Worm (Caenorhabditis elegans) whole organism, L4 larva: ENCODE results near the gene Y43B11AL.1.
A peak's percentile ranks its signal among the peaks of the same experiment; 100 is the strongest.

ENCODE experiments used
- F10B5.3 ChIP-seq: sonication (generic microtip); optimal IDR thresholded peaks from 2 replicates; lab custom pipeline; 2016; ENCODE audit warnings: mild to moderate bottlenecking, missing genetic modification characterization, missing compliant biosample characterization
- F26F4.8 ChIP-seq: fragments of 200-800 bp; sonication (Bioruptor generic); conservative IDR thresholded peaks from 2 replicates; pipeline ENCODE4 v1.3.6; 2022; ENCODE audit warnings: missing genetic modification characterization, missing compliant biosample characterization
- F37D6.2 ChIP-seq: sonication (generic microtip); optimal IDR thresholded peaks from 2 replicates; lab custom pipeline; 2016; ENCODE audit warnings: mild to moderate bottlenecking, missing genetic modification characterization, missing compliant biosample characterization
- F44E2.7 ChIP-seq: fragments of 200-800 bp; sonication (Bioruptor generic); IDR thresholded peaks from 2 replicates; pipeline ENCODE4 v2.1.2; 2022; ENCODE audit warnings: missing genetic modification characterization, missing compliant biosample characterization
- R02D3.7 ChIP-seq: fragments of 150-350 bp; sonication (generic microtip); optimal IDR thresholded peaks from 3 replicates; lab custom pipeline; 2014; ENCODE audit warnings: missing biosample characterization, missing genetic modification characterization
- T20F7.1 ChIP-seq: fragments of 200-800 bp; sonication (Bioruptor generic); optimal IDR thresholded peaks from 2 replicates; lab custom pipeline; 2018; ENCODE audit warnings: mild to moderate bottlenecking, missing genetic modification characterization, missing compliant biosample characterization
- Y105C5A.15 ChIP-seq: fragments of 200-800 bp; sonication (Bioruptor generic); IDR thresholded peaks from 2 replicates; pipeline ENCODE4 v1.3.6; 2022; ENCODE audit warnings: missing genetic modification characterization, missing compliant biosample characterization
- Y48G9A.11 ChIP-seq: fragments of 200-800 bp; sonication (Bioruptor generic); IDR thresholded peaks from 2 replicates; pipeline ENCODE4 v1.3.6; 2022; ENCODE audit warnings: missing genetic modification reagents, missing genetic modification characterization, missing compliant biosample characterization
- Y5F2A.4 ChIP-seq: fragments of 200-800 bp; sonication (Bioruptor generic); optimal IDR thresholded peaks from 2 replicates; lab custom pipeline; 2018; ENCODE audit warnings: mild to moderate bottlenecking, missing genetic modification characterization, missing compliant biosample characterization
- Y75B8A.6 ChIP-seq: fragments of 200-800 bp; sonication (Bioruptor generic); IDR thresholded peaks from 2 replicates; pipeline ENCODE4 v1.3.6; 2022; ENCODE audit warnings: missing genetic modification reagents, missing genetic modification characterization, missing compliant biosample characterization
- ZK546.5 ChIP-seq, 2 experiments: sonication (generic microtip); optimal IDR thresholded peaks; 2 replicates each; lab custom pipeline; 2017; ENCODE audit warnings: missing biosample characterization in 2 of 2, missing genetic modification characterization in 2 of 2
- aha-1 ChIP-seq: fragments of 150-350 bp; peaks from one replicate; lab custom pipeline; 2014; ENCODE audit warnings: missing biosample characterization, missing genetic modification characterization
- ama-1 ChIP-seq: fragments of 150-350 bp; optimal IDR thresholded peaks from 2 replicates; lab custom pipeline; 2014; ENCODE audit warnings: inconsistent platforms, mixed read lengths
- arid-1 ChIP-seq: fragments of 200-800 bp; sonication (Bioruptor generic); conservative IDR thresholded peaks from 2 replicates; pipeline ENCODE4 v1.3.6; 2022; ENCODE audit warnings: missing genetic modification reagents, missing genetic modification characterization, missing compliant biosample characterization
- ceh-28 ChIP-seq: fragments of 150-350 bp; optimal IDR thresholded peaks from 2 replicates; lab custom pipeline; 2014; ENCODE audit warnings: missing biosample characterization, missing genetic modification reagents, missing genetic modification characterization
- ceh-44 ChIP-seq: fragments of 200-800 bp; sonication (Bioruptor generic); IDR thresholded peaks from 2 replicates; pipeline ENCODE4 v1.3.6; 2022; ENCODE audit warnings: missing genetic modification reagents, missing genetic modification characterization, missing compliant biosample characterization
- ceh-62 ChIP-seq: sonication (generic microtip); optimal IDR thresholded peaks from 2 replicates; lab custom pipeline; 2017; ENCODE audit warnings: missing biosample characterization, missing genetic modification characterization
- ceh-82 ChIP-seq: sonication (generic microtip); optimal IDR thresholded peaks from 2 replicates; lab custom pipeline; 2017; ENCODE audit warnings: missing biosample characterization, missing genetic modification characterization
- cey-2 ChIP-seq: sonication (generic microtip); optimal IDR thresholded peaks from 3 replicates; lab custom pipeline; 2017; ENCODE audit warnings: missing genetic modification characterization, mild to moderate bottlenecking, missing compliant biosample characterization, antibody characterized with exemption, borderline replicate concordance; ENCODE audit not compliant: insufficient read depth
- daf-12 ChIP-seq: fragments of 150-350 bp; optimal IDR thresholded peaks from 2 replicates; lab custom pipeline; 2014; ENCODE audit warnings: missing biosample characterization, missing genetic modification reagents, missing genetic modification characterization
- dpl-1 ChIP-seq: fragments of 150-350 bp; optimal IDR thresholded peaks from 2 replicates; lab custom pipeline; 2014; ENCODE audit warnings: missing biosample characterization, missing genetic modification reagents, missing genetic modification characterization
- duxl-1 ChIP-seq: sonication (generic microtip); optimal IDR thresholded peaks from 2 replicates; lab custom pipeline; 2016; ENCODE audit warnings: mild to moderate bottlenecking, missing genetic modification characterization, moderate library complexity, missing compliant biosample characterization; ENCODE audit not compliant: poor library complexity
- fkh-10 ChIP-seq: fragments of 150-350 bp; optimal IDR thresholded peaks from 2 replicates; lab custom pipeline; 2014; ENCODE audit warnings: missing biosample characterization, missing genetic modification reagents, missing genetic modification characterization
- gei-8 ChIP-seq: fragments of 200-800 bp; sonication (Bioruptor generic); optimal IDR thresholded peaks from 2 replicates; lab custom pipeline; 2018; ENCODE audit warnings: mild to moderate bottlenecking, missing genetic modification characterization, missing compliant biosample characterization
- hlh-11 ChIP-seq: fragments of 200-800 bp; sonication (Bioruptor generic); optimal IDR thresholded peaks from 2 replicates; lab custom pipeline; 2018; ENCODE audit warnings: mild to moderate bottlenecking, missing genetic modification characterization, missing compliant biosample characterization
- jun-1 ChIP-seq: fragments of 150-350 bp; optimal IDR thresholded peaks from 2 replicates; lab custom pipeline; 2014; ENCODE audit warnings: missing biosample characterization, missing genetic modification reagents, missing genetic modification characterization
- lin-1 ChIP-seq: fragments of 200-800 bp; sonication (Bioruptor generic); IDR thresholded peaks from 2 replicates; pipeline ENCODE4 v1.3.6; 2022; ENCODE audit warnings: missing genetic modification reagents, missing genetic modification characterization, missing compliant biosample characterization
- lin-15B ChIP-seq: fragments of 150-350 bp; sonication (generic microtip); optimal IDR thresholded peaks from 3 replicates; lab custom pipeline; 2014; ENCODE audit warnings: missing biosample characterization, missing genetic modification characterization
- lin-38 ChIP-seq: fragments of 200-800 bp; sonication (Bioruptor generic); IDR thresholded peaks from 2 replicates; pipeline ENCODE4 v1.3.6; 2022; ENCODE audit warnings: missing genetic modification reagents, missing genetic modification characterization, missing compliant biosample characterization
- madf-9 ChIP-seq: fragments of 200-800 bp; sonication (Bioruptor generic); conservative IDR thresholded peaks from 2 replicates; pipeline ENCODE4 v1.3.6; 2022; ENCODE audit warnings: missing genetic modification reagents, missing genetic modification characterization, missing compliant biosample characterization
- mes-2 ChIP-seq: sonication (generic microtip); optimal IDR thresholded peaks from 2 replicates; lab custom pipeline; 2016; ENCODE audit warnings: missing genotype, mild to moderate bottlenecking, missing genetic modification characterization, missing compliant biosample characterization; ENCODE audit not compliant: poor library complexity, severe bottlenecking
- nhr-102 ChIP-seq: sonication (generic microtip); optimal IDR thresholded peaks from 2 replicates; lab custom pipeline; 2016; ENCODE audit warnings: mild to moderate bottlenecking, missing genetic modification characterization, moderate library complexity, missing compliant biosample characterization
- nhr-111 ChIP-seq: fragments of 200-800 bp; sonication (Bioruptor generic); optimal IDR thresholded peaks from 2 replicates; lab custom pipeline; 2018; ENCODE audit warnings: mild to moderate bottlenecking, missing genetic modification characterization, missing compliant biosample characterization
- nhr-28 ChIP-seq: fragments of 150-350 bp; optimal IDR thresholded peaks from 2 replicates; lab custom pipeline; 2014; ENCODE audit warnings: missing biosample characterization, missing genetic modification characterization
- nhr-48 ChIP-seq: sonication (generic microtip); optimal IDR thresholded peaks from 2 replicates; lab custom pipeline; 2016; ENCODE audit warnings: mild to moderate bottlenecking, missing genetic modification characterization, missing compliant biosample characterization
- nhr-6 ChIP-seq: fragments of 150-350 bp; optimal IDR thresholded peaks from 2 replicates; lab custom pipeline; 2014; ENCODE audit warnings: missing biosample characterization, missing genetic modification characterization
- nhr-76 ChIP-seq: fragments of 150-350 bp; optimal IDR thresholded peaks from 2 replicates; lab custom pipeline; 2014; ENCODE audit warnings: missing biosample characterization, missing genetic modification characterization
- nhr-77 ChIP-seq: fragments of 150-350 bp; optimal IDR thresholded peaks from 2 replicates; lab custom pipeline; 2014; ENCODE audit warnings: missing biosample characterization, missing genetic modification characterization
- pha-4 ChIP-seq, 2 experiments: fragments of 150-350 bp in 1 of 2; fragments of 200-800 bp in 1 of 2; sonication (Bioruptor generic) in 1 of 2; IDR thresholded peaks in 1 of 2; optimal IDR thresholded peaks in 1 of 2; 2 replicates each; pipeline versions ENCODE4 v1.3.6 to Lab custom; 2014 to 2022; ENCODE audit warnings: missing genetic modification characterization in 2 of 2, missing genetic modification reagents in 2 of 2, missing biosample characterization in 1 of 2, missing compliant biosample characterization in 1 of 2
- pqm-1 ChIP-seq: sonication (generic microtip); optimal IDR thresholded peaks from 2 replicates; lab custom pipeline; 2017; ENCODE audit warnings: missing biosample characterization, missing genetic modification characterization
- sdz-12 ChIP-seq: fragments of 200-800 bp; sonication (Bioruptor generic); optimal IDR thresholded peaks from 2 replicates; lab custom pipeline; 2018; ENCODE audit warnings: mild to moderate bottlenecking, missing genetic modification characterization, missing compliant biosample characterization
- skn-1 ChIP-seq: fragments of 150-350 bp; optimal IDR thresholded peaks from 2 replicates; lab custom pipeline; 2014; ENCODE audit warnings: missing biosample characterization, missing genetic modification characterization
- snpc-1.2 ChIP-seq: fragments of 200-800 bp; sonication (Bioruptor generic); IDR thresholded peaks from 2 replicates; pipeline ENCODE4 v1.3.6; 2022; ENCODE audit warnings: missing genetic modification reagents, missing genetic modification characterization, missing compliant biosample characterization
- spr-1 ChIP-seq: sonication (generic microtip); optimal IDR thresholded peaks from 2 replicates; lab custom pipeline; 2016; ENCODE audit warnings: mild to moderate bottlenecking, missing genetic modification characterization, missing compliant biosample characterization
- tra-1 ChIP-seq: fragments of 200-800 bp; sonication (Bioruptor generic); IDR thresholded peaks from 2 replicates; pipeline ENCODE4 v1.3.6; 2022; ENCODE audit warnings: missing genetic modification reagents, missing genetic modification characterization, missing compliant biosample characterization
- unc-39 ChIP-seq: sonication (generic microtip); optimal IDR thresholded peaks from 2 replicates; lab custom pipeline; 2017; ENCODE audit warnings: missing biosample characterization, missing genetic modification characterization
- unc-62 ChIP-seq, 3 experiments: fragments of 150-350 bp in 1 of 3; sonication (generic microtip); optimal IDR thresholded peaks in 2 of 3; peaks in 1 of 3; 1 replicate in 1 of 3; 2 replicates in 2 of 3; lab custom pipeline; 2014 to 2017; ENCODE audit warnings: missing biosample characterization in 3 of 3, missing genetic modification characterization in 3 of 3, missing genetic modification reagents in 3 of 3, missing genotype in 1 of 3
- zag-1 ChIP-seq: fragments of 150-350 bp; optimal IDR thresholded peaks from 2 replicates; lab custom pipeline; 2014; ENCODE audit warnings: missing biosample characterization, missing genetic modification characterization
- zfp-2 ChIP-seq: sonication (generic microtip); optimal IDR thresholded peaks from 2 replicates; lab custom pipeline; 2016; ENCODE audit warnings: mild to moderate bottlenecking, missing genetic modification characterization, missing compliant biosample characterization
- zip-2 ChIP-seq: fragments of 150-350 bp; optimal IDR thresholded peaks from 2 replicates; lab custom pipeline; 2014; ENCODE audit warnings: missing biosample characterization, missing genetic modification characterization
- ztf-7 ChIP-seq: fragments of 150-350 bp; optimal IDR thresholded peaks from 2 replicates; lab custom pipeline; 2014; ENCODE audit warnings: missing biosample characterization, missing genetic modification characterization

Y43B11AL.1 gene

DNA sequence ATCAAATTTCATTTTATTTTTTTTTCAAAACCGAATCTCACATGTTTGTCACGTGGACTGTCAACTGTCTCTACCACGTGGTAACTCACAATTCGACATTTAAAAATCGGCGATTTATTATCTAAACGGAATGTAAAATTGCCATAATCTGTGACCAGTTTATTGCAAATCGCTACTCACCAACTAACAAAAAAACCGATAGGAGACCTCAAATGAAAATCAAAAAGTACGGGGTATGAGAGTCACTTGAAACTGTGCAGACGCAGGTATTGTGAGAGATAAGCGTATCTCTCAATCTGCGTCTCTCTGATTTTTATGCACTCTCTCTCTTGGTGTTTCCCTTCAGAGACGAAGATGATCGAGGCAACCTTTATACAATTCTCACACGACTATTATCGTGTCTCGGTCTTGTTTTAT, 17.4 kb upstream of the Y43B11AL.1 start:
- no peak for TF ChIP-seq ceh-82 (tag; lab: Kevin White, UChicago)
- no peak for TF ChIP-seq ZK546.5 (tag; optimal IDR thresholded peaks at IDR 0.05; lab: Kevin White, UChicago)
- TF ChIP-seq jun-1 (tag; lab: Kevin White, UChicago), result peak; percentile 15
- TF ChIP-seq pqm-1, result peak; percentile 92
- peak; percentile 90 for TF ChIP-seq nhr-6 (tag; lab: Kevin White, UChicago)
- TF ChIP-seq T20F7.1 (GFP tag; lab: Kevin White, UChicago), result peak; percentile 36
- TF ChIP-seq daf-12, result no peak
- TF ChIP-seq ceh-44 (GFP tag; lab: Robert Waterston, UW), result no peak
- TF ChIP-seq nhr-77 (tag; lab: Kevin White, UChicago), result peak; percentile 37
- TF ChIP-seq spr-1 (tag; lab: Kevin White, UChicago), result peak; percentile 54
- TF ChIP-seq pha-4 (GFP tag; IDR thresholded peaks at IDR 0.05; lab: Robert Waterston, UW), result 0 out of 2 replicates have a peak, but pooled peaks have one; percentile 43
- TF ChIP-seq pha-4 (tag; optimal IDR thresholded peaks at IDR 0.05; lab: Kevin White, UChicago), result no peak
- no peak for TF ChIP-seq F10B5.3 (tag; lab: Kevin White, UChicago)
- no peak for TF ChIP-seq F26F4.8 (GFP tag; lab: Robert Waterston, UW)
- TF ChIP-seq skn-1 (tag; lab: Kevin White, UChicago), result no peak
- no peak for TF ChIP-seq Y75B8A.6
- TF ChIP-seq nhr-76, result no peak
- TF ChIP-seq nhr-102 (tag; lab: Kevin White, UChicago), result peak; percentile 72
- peak; percentile 62 for TF ChIP-seq cey-2 (tag; lab: Kevin White, UChicago)
- no peak for TF ChIP-seq ama-1 (lab: Kevin White, UChicago)
- TF ChIP-seq sdz-12, result no peak
- no peak for TF ChIP-seq duxl-1 (tag; lab: Kevin White, UChicago)
- TF ChIP-seq gei-8 (GFP tag; lab: Kevin White, UChicago), result peak; percentile 85
- TF ChIP-seq lin-1 (GFP tag; lab: Robert Waterston, UW), result no peak; the same call in 1 of the 2 replicates
- no peak for TF ChIP-seq zag-1 (tag; lab: Kevin White, UChicago)
- no peak for TF ChIP-seq snpc-1.2 (GFP tag; lab: Robert Waterston, UW)
- TF ChIP-seq ztf-7 (tag; lab: Kevin White, UChicago), result peak; percentile 28
- TF ChIP-seq F37D6.2, result no peak
- TF ChIP-seq aha-1 (tag; lab: Kevin White, UChicago), result no peak
- TF ChIP-seq fkh-10 (GFP tag; lab: Kevin White, UChicago), result no peak
- TF ChIP-seq unc-62 (GFP tag; optimal IDR thresholded peaks at IDR 0.05 in 1 of 2; lab: Kevin White, UChicago), result peak in 1 of 2 experiments; percentile 98
- TF ChIP-seq unc-62 (tag; optimal IDR thresholded peaks at IDR 0.05; lab: Kevin White, UChicago), result no peak
- TF ChIP-seq madf-9, result no peak
- no peak for TF ChIP-seq ceh-28
- no peak for TF ChIP-seq Y105C5A.15 (GFP tag; lab: Robert Waterston, UW)
- TF ChIP-seq R02D3.7, result no peak
- TF ChIP-seq dpl-1 (GFP tag; lab: Kevin White, UChicago), result peak; percentile 28
- no peak for TF ChIP-seq lin-38
- no peak for TF ChIP-seq zip-2
- TF ChIP-seq lin-15B (tag; lab: Kevin White, UChicago), result no peak
- TF ChIP-seq nhr-28 (tag; lab: Kevin White, UChicago), result peak; percentile 90
- TF ChIP-seq tra-1 (GFP tag; lab: Robert Waterston, UW), result peak; percentile 65; the same call in 1 of the 2 replicates
- TF ChIP-seq F44E2.7 (GFP tag; lab: Robert Waterston, UW), result no peak
- TF ChIP-seq hlh-11 (tag; lab: Kevin White, UChicago), result peak; percentile 94
- 0 out of 2 replicates have a peak, but pooled peaks have one; percentile 4 for TF ChIP-seq arid-1 (GFP tag; lab: Robert Waterston, UW)
- no peak for TF ChIP-seq Y48G9A.11 (GFP tag; lab: Robert Waterston, UW)
- TF ChIP-seq mes-2 (tag; lab: Kevin White, UChicago), result peak; percentile 45
- no peak for TF ChIP-seq zfp-2 (tag; lab: Kevin White, UChicago)
- peak; percentile 88 for TF ChIP-seq nhr-48 (tag; lab: Kevin White, UChicago)
- no peak for TF ChIP-seq ceh-62 (tag; lab: Kevin White, UChicago)
- TF ChIP-seq unc-39, result no peak
- no peak for TF ChIP-seq Y5F2A.4 (GFP tag; lab: Kevin White, UChicago)
- no peak for TF ChIP-seq nhr-111
